Fruit fly (Drosophila melanogaster): Measurements from ENCODE around the gene CHKov2.

CHKov2 gene

DNA sequence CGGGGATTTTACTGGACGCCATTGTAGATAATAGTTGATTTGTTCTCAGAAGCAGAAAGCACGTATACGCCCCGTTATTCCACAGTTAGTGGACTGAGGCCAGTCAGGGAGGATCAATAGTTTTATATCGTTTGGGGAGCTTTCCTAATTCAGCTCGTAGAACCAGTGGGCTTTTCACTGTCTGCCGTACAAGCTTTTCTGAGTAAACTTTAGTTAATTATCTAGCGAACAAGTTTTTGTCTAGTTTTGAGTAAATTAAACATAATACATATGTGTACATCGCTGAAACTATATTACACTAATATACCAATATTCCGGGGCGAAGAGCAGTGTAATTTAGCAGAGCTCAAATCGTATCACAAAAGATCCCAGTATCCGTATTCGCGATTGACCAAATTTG lies 8.3 kb downstream of the CHKov2 start, which contains the start of gene CG10562:
Gene CG10562 (minus strand): TSS at position 101 of the 400 bp plus-strand sequence.
- TF ChIP-seq exex (tag; optimal IDR thresholded peaks at IDR 0.05) (peak; percentile 20), yki (optimal IDR thresholded peaks at IDR 0.05) (no peak)

DNA sequence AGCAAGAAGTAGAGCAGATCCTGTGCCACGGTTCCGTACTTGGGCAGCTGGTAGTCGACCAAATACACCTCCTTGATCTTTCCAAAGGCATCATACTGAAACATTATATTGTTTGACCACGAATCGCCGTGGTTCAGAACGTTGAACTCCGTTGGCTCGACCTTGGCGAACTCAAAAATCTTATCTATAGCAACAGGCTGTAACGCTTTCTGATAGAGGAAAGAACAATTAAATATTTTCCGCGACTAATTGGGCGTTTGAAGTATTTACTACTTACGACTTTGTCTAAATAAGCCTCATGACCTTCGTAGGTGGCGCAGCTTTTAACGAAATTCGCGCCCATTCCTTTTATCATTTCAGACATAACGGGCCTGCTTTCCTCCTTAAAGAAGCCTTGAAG lies 9.3 kb downstream of the CHKov2 start:
- TF ChIP-seq bab2 (GFP tag; optimal IDR thresholded peaks at IDR 0.05) (no peak), pnt (GFP tag; optimal IDR thresholded peaks at IDR 0.05) (no peak), HmgZ (tag; optimal IDR thresholded peaks at IDR 0.05) (no peak), CG34376 (GFP tag; optimal IDR thresholded peaks at IDR 0.05) (no peak), Dek (tag; optimal IDR thresholded peaks at IDR 0.05) (no peak), twi (tag; optimal IDR thresholded peaks at IDR 0.05) (no peak), exex (tag; optimal IDR thresholded peaks at IDR 0.05) (peak; percentile 65), Hmr (GFP tag; optimal IDR thresholded peaks at IDR 0.05) (no peak)

DNA sequence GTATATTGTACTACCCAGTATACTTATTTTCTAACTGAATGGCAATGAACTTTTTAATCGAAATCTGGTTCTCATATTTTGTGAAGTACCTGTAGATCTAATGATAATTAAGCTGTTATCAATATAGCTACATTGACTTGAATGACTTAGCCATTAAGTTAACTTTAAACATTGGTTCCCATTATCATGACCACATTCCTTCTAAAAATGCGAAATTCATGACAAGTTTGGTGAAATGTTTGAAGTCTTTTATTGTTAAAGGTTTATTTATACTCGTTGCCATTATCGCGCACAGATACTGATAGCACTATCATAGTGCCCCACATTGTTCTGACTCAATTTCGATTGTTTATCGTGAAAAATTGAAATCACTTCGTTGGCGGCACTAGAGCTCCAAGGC lies 10.1 kb downstream of the CHKov2 start:
- TF ChIP-seq Med (GFP tag) (peak; percentile 33), BEAF-32 (GFP tag; optimal IDR thresholded peaks at IDR 0.05) (no peak), zen2 (GFP tag; IDR thresholded peaks at IDR 0.05; ENCODE audit: partially characterized antibody) (no peak), exex (tag; optimal IDR thresholded peaks at IDR 0.05) (peak; percentile 84), mirr (GFP tag; optimal IDR thresholded peaks at IDR 0.05) (peak; percentile 36), Ets97D (GFP tag; optimal IDR thresholded peaks at IDR 0.05) (no peak), sd (tag; optimal IDR thresholded peaks at IDR 0.05) (peak; percentile 91), Lim3 (GFP tag; IDR thresholded peaks at IDR 0.05) (0 out of 2 replicates have a peak, but pooled peaks have one; percentile 26), CTCF (GFP tag; optimal IDR thresholded peaks at IDR 0.05) (no peak), Six4 (GFP tag; optimal IDR thresholded peaks at IDR 0.05) (no peak), lab (GFP tag; optimal IDR thresholded peaks at IDR 0.05) (peak; percentile 14), grn (GFP tag; optimal IDR thresholded peaks at IDR 0.05) (peak; percentile 69), ap (GFP tag; IDR thresholded peaks at IDR 0.05) (no peak), Trl (optimal IDR thresholded peaks at IDR 0.05) (peak in 1 of 2 experiments; percentile 1), Trl (GFP tag; optimal IDR thresholded peaks at IDR 0.05) (no peak), wek (GFP tag; optimal IDR thresholded peaks at IDR 0.05) (no peak), GATAe (GFP tag; conservative IDR thresholded peaks at IDR 0.05) (0 out of 2 replicates have a peak, but pooled peaks have one; percentile 40), sug (tag; optimal IDR thresholded peaks at IDR 0.05) (peak; percentile 86)

DNA sequence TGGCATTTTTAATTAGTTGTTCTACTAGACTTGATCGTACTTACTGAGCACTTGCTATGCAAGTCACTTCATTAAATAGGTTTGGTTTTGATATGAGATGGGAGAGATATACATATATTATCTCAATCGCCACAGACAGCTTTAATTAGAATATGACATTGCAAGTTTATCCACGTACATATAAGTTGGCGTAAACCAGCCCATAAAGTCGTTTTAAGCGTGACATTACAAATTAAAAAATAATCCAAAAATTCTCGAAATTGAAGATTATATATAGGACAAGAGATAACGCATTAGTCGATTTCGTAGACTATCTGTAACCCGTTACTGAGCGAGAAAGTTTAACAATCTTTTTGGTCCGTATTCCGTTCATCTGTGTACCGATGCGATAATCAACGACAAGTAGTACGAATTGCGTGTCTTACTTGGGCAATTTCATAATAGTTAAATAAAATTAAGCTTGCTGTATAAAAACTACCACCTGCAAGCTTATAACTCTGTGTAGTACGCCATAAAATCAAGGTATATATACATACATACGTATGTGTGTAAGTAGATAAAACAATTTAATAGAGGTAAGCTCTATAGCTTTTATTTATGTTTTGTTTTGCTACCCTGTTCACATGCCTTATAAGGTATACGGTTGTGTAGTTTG lies 10.8 kb downstream of the CHKov2 start, which contains the start of gene CG10560:
Gene CG10560 (minus strand): TSS at position 51 of the 655 bp plus-strand sequence.
- TF ChIP-seq CG3281 (GFP tag; optimal IDR thresholded peaks at IDR 0.05): peak; percentile 1
- no peak for TF ChIP-seq cad (GFP tag; optimal IDR thresholded peaks at IDR 0.05)
- TF ChIP-seq CG13296 (GFP tag; optimal IDR thresholded peaks at IDR 0.05): peak; percentile 46
- TF ChIP-seq CG2678 (tag; optimal IDR thresholded peaks at IDR 0.05): peak; percentile 43
- TF ChIP-seq CG34376 (GFP tag; optimal IDR thresholded peaks at IDR 0.05): peak; percentile 3
- TF ChIP-seq CG12071 (GFP tag; optimal IDR thresholded peaks at IDR 0.05): peak; percentile 20
- TF ChIP-seq CG13894 (tag; optimal IDR thresholded peaks at IDR 0.05): peak; percentile 67
- no peak for TF ChIP-seq Sry-β (GFP tag; optimal IDR thresholded peaks at IDR 0.05)
- peak in 1 of 2 experiments; percentile 54 for TF ChIP-seq Pdp1 (GFP tag; optimal IDR thresholded peaks at IDR 0.05)
- no peak for TF ChIP-seq tap (tag; optimal IDR thresholded peaks at IDR 0.05)
- TF ChIP-seq sug (tag; optimal IDR thresholded peaks at IDR 0.05): peak; percentile 69
- peak; percentile 86 for TF ChIP-seq D19B (GFP tag; optimal IDR thresholded peaks at IDR 0.05)
- TF ChIP-seq HLH3B (GFP tag; IDR thresholded peaks at IDR 0.05): no peak
- peak in 1 of 2 experiments; percentile 7 for TF ChIP-seq Eip74EF (GFP tag; optimal IDR thresholded peaks at IDR 0.05)
- peak; percentile 30 for TF ChIP-seq mirr (GFP tag; optimal IDR thresholded peaks at IDR 0.05)

Data from whole organism, embryonic.